Worm (Caenorhabditis elegans): ENCODE results near the gene W02D7.11.

- no peak for TF ChIP-seq hlh-30 (tag; optimal IDR thresholded peaks at IDR 0.05; ENCODE audit: insufficient read depth)
- no peak for TF ChIP-seq C38D4.7 (GFP tag; optimal IDR thresholded peaks at IDR 0.05)
- TF ChIP-seq eyg-1 (tag; optimal IDR thresholded peaks at IDR 0.05), result no peak
- no peak for TF ChIP-seq pha-4 (tag; optimal IDR thresholded peaks at IDR 0.05)
- TF ChIP-seq ceh-18 (tag; optimal IDR thresholded peaks at IDR 0.05), result no peak
- TF ChIP-seq che-1 (tag; optimal IDR thresholded peaks at IDR 0.05), result no peak
Observed at ce11 chrV:8271995-8272394, 32.3 kb downstream of the W02D7.11 start, which contains the start of gene asp-5.
